Worm (Caenorhabditis elegans): Measurements from ENCODE around the gene C49G7.10.

The C49G7.10 gene

ce11 chrV:4019188-4019587 lies 22.6 kb downstream of the C49G7.10 start, which contains the start of gene K09D9.3:
K09D9.3 (plus strand) TSS chrV:4019488.
- TF ChIP-seq hlh-13 (GFP tag; optimal IDR thresholded peaks at IDR 0.05) (no peak), mec-3 (tag; optimal IDR thresholded peaks at IDR 0.05; ENCODE audit: borderline replicate concordance) (no peak), hlh-8 (tag; optimal IDR thresholded peaks at IDR 0.05) (no peak), pat-9 (tag; optimal IDR thresholded peaks at IDR 0.05) (no peak), ceh-31 (tag; optimal IDR thresholded peaks at IDR 0.05) (no peak), elt-2 (tag; optimal IDR thresholded peaks at IDR 0.05) (no peak), hlh-6 (tag; optimal IDR thresholded peaks at IDR 0.05) (no peak), C08G9.2 (tag; optimal IDR thresholded peaks at IDR 0.05) (no peak), ceh-34 (tag; optimal IDR thresholded peaks at IDR 0.05) (no peak), pros-1 (tag; optimal IDR thresholded peaks at IDR 0.05) (no peak), sox-2 (GFP tag; IDR thresholded peaks at IDR 0.05) (no peak), ceh-9 (tag; optimal IDR thresholded peaks at IDR 0.05) (no peak), ceh-6 (GFP tag; optimal IDR thresholded peaks at IDR 0.05) (no peak), hlh-15 (tag; optimal IDR thresholded peaks at IDR 0.05) (no peak), pha-2 (tag; optimal IDR thresholded peaks at IDR 0.05) (no peak), ceh-48 (tag; optimal IDR thresholded peaks at IDR 0.05) (no peak), eyg-1 (tag; optimal IDR thresholded peaks at IDR 0.05) (no peak)

ce11 chrV:4018591-4018990 lies 23.2 kb downstream of the C49G7.10 start:
- TF ChIP-seq ceh-24 (tag; optimal IDR thresholded peaks at IDR 0.05) (no peak), ttx-3 (tag; optimal IDR thresholded peaks at IDR 0.05) (no peak), rnt-1 (tag; optimal IDR thresholded peaks at IDR 0.05) (no peak), npax-4 (tag; optimal IDR thresholded peaks at IDR 0.05) (no peak), fkh-10 (GFP tag; optimal IDR thresholded peaks at IDR 0.05) (no peak), ceh-22 (tag; optimal IDR thresholded peaks at IDR 0.05) (no peak), F13H6.1 (tag; optimal IDR thresholded peaks at IDR 0.05) (no peak), ceh-34 (tag; optimal IDR thresholded peaks at IDR 0.05) (no peak), nhr-11 (tag; optimal IDR thresholded peaks at IDR 0.05) (no peak), Y22D7AL.16 (tag; optimal IDR thresholded peaks at IDR 0.05) (no peak), K02D7.2 (tag; optimal IDR thresholded peaks at IDR 0.05) (no peak), ama-1 (optimal IDR thresholded peaks at IDR 0.05) (no peak), K09A11.1 (tag; optimal IDR thresholded peaks at IDR 0.05; ENCODE audit: insufficient read depth) (no peak), hlh-15 (tag; optimal IDR thresholded peaks at IDR 0.05) (no peak), hlh-8 (tag; optimal IDR thresholded peaks at IDR 0.05) (no peak), ceh-19 (GFP tag; optimal IDR thresholded peaks at IDR 0.05) (no peak), hlh-6 (tag; optimal IDR thresholded peaks at IDR 0.05) (no peak), nfya-1 (tag; optimal IDR thresholded peaks at IDR 0.05) (no peak), fkh-6 (tag; optimal IDR thresholded peaks at IDR 0.05) (no peak)

ce11 chrV:4016780-4017179 lies 25.0 kb downstream of the C49G7.10 start, which contains the start of gene srw-89:
srw-89 (plus strand) TSS chrV:4017080.
- no peak for TF ChIP-seq sdc-2 (tag; optimal IDR thresholded peaks at IDR 0.05)
- TF ChIP-seq ceh-18 (tag; optimal IDR thresholded peaks at IDR 0.05), result no peak
- TF ChIP-seq pag-3 (tag; optimal IDR thresholded peaks at IDR 0.05; ENCODE audit: borderline replicate concordance), result no peak
- no peak for TF ChIP-seq C08G9.2 (tag; optimal IDR thresholded peaks at IDR 0.05)
- no peak for TF ChIP-seq pros-1 (tag; optimal IDR thresholded peaks at IDR 0.05)
- TF ChIP-seq pax-1 (tag; optimal IDR thresholded peaks at IDR 0.05), result no peak
- TF ChIP-seq ahr-1 (tag; optimal IDR thresholded peaks at IDR 0.05), result no peak
- no peak for TF ChIP-seq nhr-232 (tag; optimal IDR thresholded peaks at IDR 0.05)
- TF ChIP-seq ceh-45 (GFP tag; IDR thresholded peaks at IDR 0.05), result no peak

ce11 chrV:4010170-4010569 lies 31.7 kb downstream of the C49G7.10 start, which contains the start of gene srh-4:
srh-4 (plus strand) TSS chrV:4010470.
- TF ChIP-seq sdc-2 (tag; optimal IDR thresholded peaks at IDR 0.05) (no peak), hlh-30 (tag; optimal IDR thresholded peaks at IDR 0.05; ENCODE audit: insufficient read depth) (no peak), ceh-9 (tag; optimal IDR thresholded peaks at IDR 0.05) (no peak)
